Worm (Caenorhabditis elegans): ENCODE data around the gene ZK1320.2.

Gene ZK1320.2

ce11 chrII:9644940-9645634 lies 13.7 kb downstream of the ZK1320.2 start (continued):
- TF ChIP-seq tra-1 (GFP tag; IDR thresholded peaks at IDR 0.05), result no peak
- TF ChIP-seq ztf-11 (tag; optimal IDR thresholded peaks at IDR 0.05), result no peak
- TF ChIP-seq ceh-62 (tag; optimal IDR thresholded peaks at IDR 0.05), result no peak
- no peak for TF ChIP-seq T20F7.1 (GFP tag; optimal IDR thresholded peaks at IDR 0.05)
- TF ChIP-seq hlh-11 (tag; optimal IDR thresholded peaks at IDR 0.05), result peak; percentile 32
- TF ChIP-seq ZK337.2 (GFP tag; IDR thresholded peaks at IDR 0.05), result no peak
- TF ChIP-seq ztf-7 (tag; optimal IDR thresholded peaks at IDR 0.05), result no peak
- TF ChIP-seq lin-15B (tag; optimal IDR thresholded peaks at IDR 0.05), result no peak
- TF ChIP-seq dve-1 (tag; optimal IDR thresholded peaks at IDR 0.05; ENCODE audit: insufficient read depth), result peak; percentile 51
- TF ChIP-seq snpc-4 (tag; optimal IDR thresholded peaks at IDR 0.05), result no peak
- no peak for TF ChIP-seq Y48G9A.11 (GFP tag; IDR thresholded peaks at IDR 0.05)
- TF ChIP-seq zip-2 (tag; optimal IDR thresholded peaks at IDR 0.05), result no peak
- no peak for TF ChIP-seq mdt-29 (GFP tag; IDR thresholded peaks at IDR 0.05)
- no peak for TF ChIP-seq nhr-25 (tag; optimal IDR thresholded peaks at IDR 0.05; ENCODE audit: borderline replicate concordance, insufficient read depth)
- no peak for TF ChIP-seq F37D6.2 (tag; optimal IDR thresholded peaks at IDR 0.05)
- TF ChIP-seq zip-11 (GFP tag; IDR thresholded peaks at IDR 0.05), result no peak
- TF ChIP-seq daf-16 (GFP tag; optimal IDR thresholded peaks at IDR 0.05), result no peak
- peak; percentile 8 for TF ChIP-seq daf-16 (tag; optimal IDR thresholded peaks at IDR 0.05)
- TF ChIP-seq hlh-30 (tag; optimal IDR thresholded peaks at IDR 0.05; ENCODE audit: insufficient read depth), result no peak
- no peak for TF ChIP-seq nhr-48 (tag; optimal IDR thresholded peaks at IDR 0.05)
- TF ChIP-seq dmd-6 (GFP tag; IDR thresholded peaks at IDR 0.05), result peak; percentile 52
- peak; percentile 50 for TF ChIP-seq aha-1 (tag)
- no peak for TF ChIP-seq lsy-2 (tag; optimal IDR thresholded peaks at IDR 0.05)
- no peak for TF ChIP-seq jun-1 (tag; optimal IDR thresholded peaks at IDR 0.05)
- no peak for TF ChIP-seq vab-7 (GFP tag; IDR thresholded peaks at IDR 0.05)
- no peak for TF ChIP-seq ctbp-1 (GFP tag; IDR thresholded peaks at IDR 0.05)
- TF ChIP-seq cey-2 (tag; optimal IDR thresholded peaks at IDR 0.05; ENCODE audit: borderline replicate concordance, insufficient read depth), result no peak

- no peak for TF ChIP-seq ceh-32 (tag; optimal IDR thresholded peaks at IDR 0.05; ENCODE audit: poor library complexity)
- no peak for TF ChIP-seq daf-16 (GFP tag; optimal IDR thresholded peaks at IDR 0.05)
- TF ChIP-seq daf-16 (tag; optimal IDR thresholded peaks at IDR 0.05), result peak; percentile 16
- TF ChIP-seq nhr-28 (tag; optimal IDR thresholded peaks at IDR 0.05), result peak; percentile 50
- TF ChIP-seq ceh-62 (tag; optimal IDR thresholded peaks at IDR 0.05), result no peak
These were observed 14.4 kb downstream of the ZK1320.2 start, which contains the start of gene fzr-1 for ce11 chrII:9644438-9644837. Gene fzr-1 (minus strand): TSS chrII:9644466.

DNA sequence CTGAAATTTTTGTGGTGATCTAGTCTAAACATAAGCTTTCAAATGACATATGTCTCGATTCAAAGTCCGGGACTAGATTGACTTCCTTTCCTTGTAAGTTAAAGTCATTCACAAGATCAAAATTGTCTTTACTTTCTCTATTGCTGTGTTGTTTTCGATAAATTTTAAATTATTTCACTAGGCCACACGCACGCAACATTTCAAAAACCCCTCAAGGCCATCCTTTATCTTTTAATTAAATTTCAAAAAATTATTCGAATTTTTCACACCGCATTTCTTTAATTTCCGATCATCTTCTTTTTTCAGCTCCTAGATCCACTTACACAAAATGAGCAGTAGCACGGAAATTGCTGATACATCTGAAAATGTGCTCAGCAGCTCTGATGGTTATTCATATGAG lies 22.5 kb downstream of the ZK1320.2 start, which contains the start of gene ZK1307.7:
Gene ZK1307.7, plus strand, starts transcription at position 301 of the 400 bp plus-strand sequence.
- no peak for TF ChIP-seq ceh-20 (GFP tag; IDR thresholded peaks at IDR 0.05)
- no peak for TF ChIP-seq zag-1 (tag; optimal IDR thresholded peaks at IDR 0.05)
- TF ChIP-seq lir-3 (tag; optimal IDR thresholded peaks at IDR 0.05), result no peak
- TF ChIP-seq aha-1 (tag), result no peak
- TF ChIP-seq daf-16 (GFP tag; optimal IDR thresholded peaks at IDR 0.05), result no peak
- TF ChIP-seq daf-16 (tag; optimal IDR thresholded peaks at IDR 0.05), result no peak
- TF ChIP-seq F10B5.3 (tag; optimal IDR thresholded peaks at IDR 0.05), result no peak
- no peak for TF ChIP-seq hlh-30 (tag; optimal IDR thresholded peaks at IDR 0.05; ENCODE audit: insufficient read depth)

DNA sequence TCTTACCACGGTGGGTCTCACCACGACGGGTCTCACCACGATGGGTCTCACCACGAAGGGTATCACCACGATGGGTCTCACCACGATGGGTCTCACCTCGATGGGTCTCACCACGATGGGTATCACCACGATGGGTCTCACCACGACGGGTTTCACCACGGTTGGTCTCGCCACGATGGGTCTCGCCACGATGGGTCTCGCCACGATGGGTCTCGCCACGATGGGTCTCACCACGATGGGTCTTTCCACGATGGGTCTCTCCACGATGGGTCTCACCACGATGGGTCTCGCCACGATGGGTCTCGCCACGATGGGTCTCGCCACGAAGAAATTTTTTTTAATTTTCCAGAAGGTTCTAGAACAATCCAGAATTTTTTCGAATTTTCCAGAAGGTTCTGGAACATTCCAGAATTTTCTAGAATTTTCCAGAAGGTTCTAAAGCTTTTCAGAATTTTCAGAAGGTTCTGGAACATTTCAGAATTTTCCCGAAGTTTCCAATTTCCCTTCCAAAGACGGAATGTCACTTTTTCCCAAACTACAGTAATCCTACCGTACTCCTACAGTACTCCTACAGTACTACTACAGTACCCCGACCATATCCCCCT lies 24.7 kb downstream of the ZK1320.2 start:
- peak; percentile 52; the same call in 1 of the 2 replicates for TF ChIP-seq egl-43 (GFP tag; IDR thresholded peaks at IDR 0.05)
- TF ChIP-seq set-16 (GFP tag; IDR thresholded peaks at IDR 0.05), result peak; percentile 80

Data from whole organism, L4 larva.